Fruit fly (Drosophila melanogaster) whole organism: ENCODE data around the gene CG7231.

ENCODE experiments used
- CG8478 ChIP-seq: fragments of >200 bp; optimal IDR thresholded peaks from 2 replicates; lab custom pipeline; 2018; ENCODE audit warnings: inconsistent platforms
- Dll ChIP-seq: fragments of >200 bp; optimal IDR thresholded peaks from 2 replicates; lab custom pipeline; 2017
- EcR ChIP-seq, 2 experiments: fragments of >200 bp; optimal IDR thresholded peaks; 2 replicates each; lab custom pipeline; 2017; ENCODE audit warnings: missing biosample characterization in 2 of 2, missing genetic modification characterization in 2 of 2, missing genetic modification reagents in 2 of 2
- pan ChIP-seq: fragments of >200 bp; optimal IDR thresholded peaks from 2 replicates; lab custom pipeline; 2017
- psq ChIP-seq: fragments of >200 bp; optimal IDR thresholded peaks from 2 replicates; lab custom pipeline; 2017
- usp ChIP-seq: fragments of >200 bp; optimal IDR thresholded peaks from 2 replicates; lab custom pipeline; 2017; ENCODE audit warnings: missing biosample characterization, missing genetic modification characterization, mixed read lengths

CG7231 gene

dm6 chr2L:7954588-7954987 is 29.2 kb upstream of the CG7231 start:
- TF ChIP-seq CG8478 = no peak
- TF ChIP-seq pan (lab: Kevin White, UChicago) = no peak
- no peak for TF ChIP-seq Dll (lab: Kevin White, UChicago)
- no peak for TF ChIP-seq usp (GFP tag; lab: Kevin White, UChicago)
- no peak for TF ChIP-seq EcR (GFP tag; optimal IDR thresholded peaks at IDR 0.05; lab: Kevin White, UChicago)
- TF ChIP-seq psq (lab: Kevin White, UChicago) = no peak

- no peak for TF ChIP-seq usp (GFP tag; lab: Kevin White, UChicago)
- no peak for TF ChIP-seq psq (lab: Kevin White, UChicago)
- peak in 1 of 2 experiments; percentile 86 for TF ChIP-seq EcR (GFP tag; optimal IDR thresholded peaks at IDR 0.05; lab: Kevin White, UChicago)
These were observed 27.3 kb upstream of the CG7231 start for dm6 chr2L:7956310-7957067.

dm6 chr2L:7957068-7957868 is 26.5 kb upstream of the CG7231 start:
- TF ChIP-seq usp (GFP tag; lab: Kevin White, UChicago) (no peak), CG8478 (no peak), psq (lab: Kevin White, UChicago) (no peak), pan (lab: Kevin White, UChicago) (no peak), Dll (lab: Kevin White, UChicago) (no peak), EcR (GFP tag; optimal IDR thresholded peaks at IDR 0.05; lab: Kevin White, UChicago) (no peak)

- TF ChIP-seq pan (lab: Kevin White, UChicago) (no peak), usp (GFP tag; lab: Kevin White, UChicago) (no peak), psq (lab: Kevin White, UChicago) (no peak), CG8478 (no peak), Dll (lab: Kevin White, UChicago) (no peak), EcR (GFP tag; optimal IDR thresholded peaks at IDR 0.05; lab: Kevin White, UChicago) (no peak)
These were observed 22.9 kb upstream of the CG7231 start for dm6 chr2L:7960581-7961530.

dm6 chr2L:7962237-7962636 is 21.5 kb upstream of the CG7231 start:
- TF ChIP-seq EcR (GFP tag; optimal IDR thresholded peaks at IDR 0.05; lab: Kevin White, UChicago) (peak; percentile 45 to 70), Dll (lab: Kevin White, UChicago) (no peak)

- TF ChIP-seq psq (lab: Kevin White, UChicago) (no peak), CG8478 (no peak), Dll (lab: Kevin White, UChicago) (no peak), EcR (GFP tag; optimal IDR thresholded peaks at IDR 0.05; lab: Kevin White, UChicago) (no peak), pan (lab: Kevin White, UChicago) (no peak), usp (GFP tag; lab: Kevin White, UChicago) (no peak)
These were observed 20.9 kb upstream of the CG7231 start for dm6 chr2L:7962881-7963280.

- no peak for TF ChIP-seq usp (GFP tag; lab: Kevin White, UChicago)
- no peak for TF ChIP-seq Dll (lab: Kevin White, UChicago)
- no peak for TF ChIP-seq EcR (GFP tag; optimal IDR thresholded peaks at IDR 0.05; lab: Kevin White, UChicago)
- TF ChIP-seq pan (lab: Kevin White, UChicago) = no peak
- no peak for TF ChIP-seq psq (lab: Kevin White, UChicago)
- no peak for TF ChIP-seq CG8478
These were observed 19.1 kb upstream of the CG7231 start for dm6 chr2L:7964611-7965010.

dm6 chr2L:7965808-7966460 is 17.8 kb upstream of the CG7231 start:
- TF ChIP-seq pan (lab: Kevin White, UChicago) = no peak

- TF ChIP-seq pan (lab: Kevin White, UChicago) (no peak), Dll (lab: Kevin White, UChicago) (no peak), CG8478 (no peak), EcR (GFP tag; optimal IDR thresholded peaks at IDR 0.05; lab: Kevin White, UChicago) (no peak), psq (lab: Kevin White, UChicago) (no peak), usp (GFP tag; lab: Kevin White, UChicago) (no peak)
These were observed 17.3 kb upstream of the CG7231 start for dm6 chr2L:7966461-7966846.

- no peak for TF ChIP-seq CG8478
- TF ChIP-seq EcR (GFP tag; optimal IDR thresholded peaks at IDR 0.05; lab: Kevin White, UChicago) = peak in 1 of 2 experiments; percentile 46
These were observed 16.7 kb upstream of the CG7231 start for dm6 chr2L:7966866-7967549.

dm6 chr2L:7967645-7968044 is 16.1 kb upstream of the CG7231 start:
- TF ChIP-seq psq (lab: Kevin White, UChicago) (no peak), CG8478 (no peak), Dll (lab: Kevin White, UChicago) (no peak), pan (lab: Kevin White, UChicago) (no peak)
